Worm (Caenorhabditis elegans) whole organism, young adult: ENCODE measurements around the gene klp-3.

Source experiments
- C06A6.2 ChIP-seq: fragments of 200-800 bp; sonication (Bioruptor generic); conservative IDR thresholded peaks from 2 replicates; pipeline ENCODE4 v1.3.6; 2022; ENCODE audit warnings: missing genetic modification characterization, missing compliant biosample characterization
- C17E4.6 ChIP-seq: fragments of 200-800 bp; sonication (Bioruptor generic); IDR thresholded peaks from 2 replicates; pipeline ENCODE4 v1.3.6; 2022; ENCODE audit warnings: missing genetic modification reagents, missing genetic modification characterization, missing compliant biosample characterization
- D2030.7 ChIP-seq: fragments of 200-800 bp; sonication (Bioruptor generic); IDR thresholded peaks from 2 replicates; pipeline ENCODE4 v1.3.6; 2022; ENCODE audit warnings: missing genetic modification reagents, missing genetic modification characterization, missing compliant biosample characterization
- F10E7.11 ChIP-seq: sonication (generic microtip); optimal IDR thresholded peaks from 2 replicates; lab custom pipeline; 2017; ENCODE audit warnings: mild to moderate bottlenecking, missing genetic modification characterization, moderate library complexity, missing compliant biosample characterization
- F22D6.2 ChIP-seq: sonication (generic microtip); optimal IDR thresholded peaks from 2 replicates; lab custom pipeline; 2016; ENCODE audit warnings: mild to moderate bottlenecking, missing genetic modification characterization, missing compliant biosample characterization
- F33H1.4 ChIP-seq: fragments of 200-800 bp; sonication (Bioruptor generic); IDR thresholded peaks from 2 replicates; pipeline ENCODE4 v1.3.6; 2022; ENCODE audit warnings: missing genetic modification reagents, missing genetic modification characterization, missing compliant biosample characterization
- F39B2.1 ChIP-seq: fragments of 200-800 bp; sonication (Bioruptor generic); IDR thresholded peaks from 2 replicates; pipeline ENCODE4 v1.3.6; 2022; ENCODE audit warnings: missing genetic modification reagents, missing genetic modification characterization, missing compliant biosample characterization
- K12H6.12 ChIP-seq: fragments of 200-800 bp; sonication (Bioruptor generic); optimal IDR thresholded peaks from 2 replicates; lab custom pipeline; 2018; ENCODE audit warnings: mild to moderate bottlenecking, missing genetic modification characterization, missing compliant biosample characterization
- Y53G8AR.9 ChIP-seq: fragments of 200-800 bp; sonication (Bioruptor generic); conservative IDR thresholded peaks from 2 replicates; pipeline ENCODE4 v1.3.6; 2022; ENCODE audit warnings: missing genetic modification reagents, missing genetic modification characterization, missing compliant biosample characterization
- Y56A3A.18 ChIP-seq: fragments of 200-800 bp; sonication (Bioruptor generic); IDR thresholded peaks from 2 replicates; pipeline ENCODE4 v1.3.6; 2022; ENCODE audit warnings: missing genetic modification reagents, missing genetic modification characterization, missing compliant biosample characterization
- Y95B8A.8 ChIP-seq: fragments of 200-800 bp; sonication (Bioruptor generic); IDR thresholded peaks from 2 replicates; pipeline ENCODE4 v1.3.6; 2022; ENCODE audit warnings: missing genetic modification reagents, missing genetic modification characterization, missing compliant biosample characterization
- ZK185.1 ChIP-seq: sonication (generic microtip); optimal IDR thresholded peaks from 2 replicates; lab custom pipeline; 2016; ENCODE audit warnings: mild to moderate bottlenecking, missing genetic modification characterization, missing compliant biosample characterization; ENCODE audit not compliant: poor library complexity, severe bottlenecking
- aptf-3 ChIP-seq: fragments of 200-800 bp; sonication (Bioruptor generic); IDR thresholded peaks from 2 replicates; pipeline ENCODE4 v1.3.6; 2022; ENCODE audit warnings: missing genetic modification characterization, missing compliant biosample characterization
- atf-7 ChIP-seq: sonication (generic microtip); optimal IDR thresholded peaks from 2 replicates; lab custom pipeline; 2017; ENCODE audit warnings: mild to moderate bottlenecking, missing genetic modification characterization, missing compliant biosample characterization
- athp-1 ChIP-seq: sonication (generic microtip); optimal IDR thresholded peaks from 2 replicates; lab custom pipeline; 2017; ENCODE audit warnings: mild to moderate bottlenecking, missing genetic modification characterization, missing compliant biosample characterization
- attf-3 ChIP-seq: fragments of 200-800 bp; sonication (Bioruptor generic); conservative IDR thresholded peaks from 2 replicates; pipeline ENCODE4 v1.3.6; 2022; ENCODE audit warnings: missing genetic modification reagents, missing genetic modification characterization, missing compliant biosample characterization
- attf-5 ChIP-seq: fragments of 200-800 bp; sonication (Bioruptor generic); optimal IDR thresholded peaks from 2 replicates; lab custom pipeline; 2018; ENCODE audit warnings: mild to moderate bottlenecking, missing genetic modification characterization, missing compliant biosample characterization
- cebp-1 ChIP-seq, 2 experiments: fragments of 200-800 bp in 1 of 2; sonication (Bioruptor generic) in 1 of 2; sonication (generic microtip) in 1 of 2; IDR thresholded peaks in 1 of 2; optimal IDR thresholded peaks in 1 of 2; 2 replicates each; pipeline versions ENCODE4 v1.3.6 to Lab custom; 2017 to 2022; ENCODE audit warnings: missing compliant biosample characterization in 2 of 2, missing genetic modification characterization in 2 of 2, mild to moderate bottlenecking in 1 of 2, missing genetic modification reagents in 1 of 2, moderate library complexity in 1 of 2
- cebp-2 ChIP-seq: fragments of 200-800 bp; sonication (Bioruptor generic); IDR thresholded peaks from 2 replicates; pipeline ENCODE4 v1.3.6; 2022; ENCODE audit warnings: missing genetic modification characterization, missing compliant biosample characterization
- ceh-100 ChIP-seq: fragments of 200-800 bp; sonication (Bioruptor generic); IDR thresholded peaks from 2 replicates; pipeline ENCODE4 v1.3.6; 2022; ENCODE audit warnings: missing genetic modification reagents, missing genetic modification characterization, missing compliant biosample characterization
- die-1 ChIP-seq: sonication (generic microtip); optimal IDR thresholded peaks from 2 replicates; lab custom pipeline; 2016; ENCODE audit warnings: missing genotype, mild to moderate bottlenecking, missing genetic modification characterization, missing compliant biosample characterization
- ekl-4 ChIP-seq: fragments of 200-800 bp; sonication (Bioruptor generic); IDR thresholded peaks from 2 replicates; pipeline ENCODE4 v1.3.6; 2022; ENCODE audit warnings: missing genetic modification reagents, missing genetic modification characterization, missing compliant biosample characterization
- ets-4 ChIP-seq: fragments of 200-800 bp; sonication (Bioruptor generic); optimal IDR thresholded peaks from 2 replicates; lab custom pipeline; 2018; ENCODE audit warnings: mild to moderate bottlenecking, missing genetic modification characterization, missing compliant biosample characterization
- hmg-1.2 ChIP-seq: fragments of 200-800 bp; sonication (Bioruptor generic); IDR thresholded peaks from 2 replicates; pipeline ENCODE4 v1.3.6; 2022; ENCODE audit warnings: missing genetic modification reagents, missing genetic modification characterization, missing compliant biosample characterization
- hrde-1 ChIP-seq: sonication (generic microtip); optimal IDR thresholded peaks from 2 replicates; lab custom pipeline; 2016; ENCODE audit warnings: missing genetic modification characterization, mild to moderate bottlenecking, missing compliant biosample characterization, moderate library complexity, missing genotype, missing genetic modification reagents, borderline replicate concordance
- let-526 ChIP-seq: fragments of 200-800 bp; sonication (Bioruptor generic); IDR thresholded peaks from 2 replicates; pipeline ENCODE4 v1.3.6; 2022; ENCODE audit warnings: missing genetic modification reagents, missing genetic modification characterization, missing compliant biosample characterization
- let-607 ChIP-seq, 2 experiments: fragments of 200-800 bp in 1 of 2; sonication (Bioruptor generic) in 1 of 2; sonication (generic microtip) in 1 of 2; optimal IDR thresholded peaks; 2 replicates each; lab custom pipeline; 2016 to 2018; ENCODE audit warnings: mild to moderate bottlenecking in 2 of 2, missing compliant biosample characterization in 2 of 2, missing genetic modification characterization in 2 of 2, moderate library complexity in 2 of 2, missing genotype in 1 of 2
- lin-26 ChIP-seq: fragments of 200-800 bp; sonication (Bioruptor generic); IDR thresholded peaks from 2 replicates; pipeline ENCODE4 v1.3.6; 2022; ENCODE audit warnings: missing genetic modification reagents, missing genetic modification characterization, missing compliant biosample characterization
- lin-40 ChIP-seq: sonication (generic microtip); optimal IDR thresholded peaks from 2 replicates; lab custom pipeline; 2016; ENCODE audit warnings: missing genetic modification characterization, mild to moderate bottlenecking, missing compliant biosample characterization, missing genotype, missing genetic modification reagents
- lin-54 ChIP-seq: fragments of 200-800 bp; sonication (Bioruptor generic); optimal IDR thresholded peaks from 2 replicates; lab custom pipeline; 2018; ENCODE audit warnings: mild to moderate bottlenecking, missing genetic modification characterization, missing compliant biosample characterization
- lir-1 ChIP-seq: fragments of 200-800 bp; sonication (Bioruptor generic); conservative IDR thresholded peaks from 2 replicates; pipeline ENCODE4 v1.3.6; 2022; ENCODE audit warnings: missing genetic modification reagents, missing genetic modification characterization, missing compliant biosample characterization
- lsl-1 ChIP-seq: fragments of 200-800 bp; sonication (Bioruptor generic); optimal IDR thresholded peaks from 2 replicates; lab custom pipeline; 2018; ENCODE audit warnings: mild to moderate bottlenecking, missing genetic modification characterization, moderate library complexity, missing compliant biosample characterization
- lsy-27 ChIP-seq: sonication (generic microtip); optimal IDR thresholded peaks from 2 replicates; lab custom pipeline; 2017; ENCODE audit warnings: missing genetic modification characterization, mild to moderate bottlenecking, missing compliant biosample characterization, antibody characterized with exemption, missing genotype, borderline replicate concordance; ENCODE audit not compliant: insufficient read depth
- madf-6 ChIP-seq: fragments of 200-800 bp; sonication (Bioruptor generic); IDR thresholded peaks from 2 replicates; pipeline ENCODE4 v1.3.6; 2022; ENCODE audit warnings: missing genetic modification reagents, missing genetic modification characterization, missing compliant biosample characterization
- nfya-2 ChIP-seq: fragments of 200-800 bp; sonication (Bioruptor generic); IDR thresholded peaks from 2 replicates; pipeline ENCODE4 v1.3.6; 2022; ENCODE audit warnings: missing genetic modification reagents, missing genetic modification characterization, missing compliant biosample characterization
- nhr-179 ChIP-seq: sonication (generic microtip); optimal IDR thresholded peaks from 2 replicates; lab custom pipeline; 2016; ENCODE audit warnings: mild to moderate bottlenecking, missing genetic modification characterization, missing compliant biosample characterization
- nhr-90 ChIP-seq: sonication (generic microtip); optimal IDR thresholded peaks from 2 replicates; lab custom pipeline; 2016; ENCODE audit warnings: missing genotype, mild to moderate bottlenecking, missing genetic modification characterization, missing compliant biosample characterization
- pbrm-1 ChIP-seq: fragments of 200-800 bp; sonication (Bioruptor generic); IDR thresholded peaks from 2 replicates; pipeline ENCODE4 v1.3.6; 2022; ENCODE audit warnings: missing genetic modification reagents, missing genetic modification characterization, missing compliant biosample characterization
- rec-8 ChIP-seq, 2 experiments: sonication (generic microtip); optimal IDR thresholded peaks; 2 replicates each; lab custom pipeline; 2016; ENCODE audit warnings: mild to moderate bottlenecking in 2 of 2, missing genetic modification characterization in 2 of 2, missing genetic modification reagents in 2 of 2, missing genotype in 2 of 2, missing biosample characterization in 1 of 2, missing compliant biosample characterization in 1 of 2, moderate library complexity in 1 of 2
- snpc-4 ChIP-seq, 5 experiments: fragments of 150-350 bp in 1 of 5; sonication (generic microtip) in 4 of 5; optimal IDR thresholded peaks; 2 replicates each; lab custom pipeline; 2014 to 2018; ENCODE audit warnings: missing genetic modification characterization in 5 of 5, missing biosample characterization in 3 of 5, antibody characterized with exemption in 2 of 5, mild to moderate bottlenecking in 2 of 5, missing compliant biosample characterization in 2 of 5, missing genotype in 2 of 5, moderate library complexity in 2 of 5, missing genetic modification reagents in 1 of 5
- tbp1 ChIP-seq: fragments of 200-800 bp; sonication (Bioruptor generic); optimal IDR thresholded peaks from 2 replicates; lab custom pipeline; 2018; ENCODE audit warnings: mild to moderate bottlenecking, missing genetic modification characterization, missing compliant biosample characterization
- tlf-1 ChIP-seq: fragments of 200-800 bp; sonication (Bioruptor generic); optimal IDR thresholded peaks from 2 replicates; lab custom pipeline; 2018; ENCODE audit warnings: mild to moderate bottlenecking, missing genetic modification characterization, missing compliant biosample characterization
- zfh-2 ChIP-seq: fragments of 200-800 bp; sonication (Bioruptor generic); conservative IDR thresholded peaks from 2 replicates; pipeline ENCODE4 v1.3.6; 2022; ENCODE audit warnings: missing genetic modification reagents, missing genetic modification characterization, missing compliant biosample characterization
- ztf-18 ChIP-seq: sonication (generic microtip); optimal IDR thresholded peaks from 2 replicates; lab custom pipeline; 2016; ENCODE audit warnings: missing genotype, mild to moderate bottlenecking, missing genetic modification characterization, missing compliant biosample characterization
- ztf-22 ChIP-seq: fragments of 200-800 bp; sonication (Bioruptor generic); optimal IDR thresholded peaks from 2 replicates; lab custom pipeline; 2018; ENCODE audit warnings: mild to moderate bottlenecking, missing genetic modification characterization, moderate library complexity, missing compliant biosample characterization
- ztf-25 ChIP-seq: fragments of 200-800 bp; sonication (Bioruptor generic); IDR thresholded peaks from 2 replicates; pipeline ENCODE4 v1.3.6; 2022; ENCODE audit warnings: missing genetic modification reagents, missing genetic modification characterization, missing compliant biosample characterization

Gene klp-3

DNA sequence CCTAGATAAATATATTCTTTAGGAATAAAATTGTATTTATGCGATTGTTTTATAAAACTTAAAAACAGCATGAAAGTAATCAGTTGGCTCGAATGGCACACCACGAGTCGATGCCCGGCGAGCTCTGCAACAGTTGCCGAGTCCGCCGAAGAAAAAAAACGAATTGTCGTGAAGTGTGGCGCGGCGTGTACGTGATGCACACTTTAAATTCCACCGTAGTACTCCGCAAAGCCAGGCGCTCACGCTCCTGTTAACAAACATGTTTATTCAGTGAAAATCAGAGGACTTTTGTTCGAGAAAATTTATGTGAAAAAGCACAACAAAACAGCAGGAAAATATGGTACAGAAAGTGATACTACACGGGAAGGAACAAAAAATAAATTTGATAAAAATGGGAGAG, 28.5 kb downstream of the klp-3 start:
- peak; percentile 49; the same call in 1 of the 2 replicates for TF ChIP-seq ceh-100 (GFP tag; lab: Robert Waterston, UW)
- TF ChIP-seq pbrm-1 (GFP tag; lab: Robert Waterston, UW) = peak; percentile 63; the same call in 1 of the 2 replicates
- TF ChIP-seq F39B2.1 (GFP tag; lab: Robert Waterston, UW) = no peak
- no peak for TF ChIP-seq snpc-4 (GFP tag; optimal IDR thresholded peaks at IDR 0.05; lab: Kevin White, UChicago)
- TF ChIP-seq snpc-4 (tag; optimal IDR thresholded peaks at IDR 0.05; lab: Kevin White, UChicago) = peak in 1 of 4 experiments; percentile 39
- TF ChIP-seq K12H6.12 = peak; percentile 31
- TF ChIP-seq ets-4 (GFP tag; lab: Kevin White, UChicago) = no peak
- no peak for TF ChIP-seq C17E4.6 (GFP tag; lab: Robert Waterston, UW)
- TF ChIP-seq lsy-27 (tag; lab: Kevin White, UChicago) = no peak
- peak; percentile 30; the same call in 1 of the 2 replicates for TF ChIP-seq F33H1.4
- no peak for TF ChIP-seq die-1 (tag; lab: Kevin White, UChicago)
- TF ChIP-seq ztf-18 (tag; lab: Kevin White, UChicago) = peak; percentile 1
- TF ChIP-seq madf-6 (GFP tag; lab: Robert Waterston, UW) = peak; percentile 64
- no peak for TF ChIP-seq zfh-2 (GFP tag; lab: Robert Waterston, UW)
- peak; percentile 33; the same call in 1 of the 2 replicates for TF ChIP-seq D2030.7
- TF ChIP-seq F10E7.11 = no peak
- peak; percentile 54; the same call in 1 of the 2 replicates for TF ChIP-seq ekl-4 (GFP tag; lab: Robert Waterston, UW)
- TF ChIP-seq attf-3 (GFP tag; lab: Robert Waterston, UW) = peak; percentile 73
- no peak for TF ChIP-seq nhr-179 (tag; lab: Kevin White, UChicago)
- TF ChIP-seq lir-1 (GFP tag; lab: Robert Waterston, UW) = no peak
- no peak for TF ChIP-seq aptf-3 (GFP tag; lab: Robert Waterston, UW)
- peak; percentile 80 for TF ChIP-seq lsl-1 (GFP tag; lab: Kevin White, UChicago)
- no peak for TF ChIP-seq atf-7 (tag; lab: Kevin White, UChicago)
- TF ChIP-seq cebp-2 (GFP tag; lab: Robert Waterston, UW) = no peak
- TF ChIP-seq Y56A3A.18 (GFP tag; lab: Robert Waterston, UW) = 0 out of 2 replicates have a peak, but pooled peaks have one; percentile 37
- no peak for TF ChIP-seq nfya-2 (GFP tag; lab: Robert Waterston, UW)
- no peak for TF ChIP-seq ztf-25 (GFP tag; lab: Robert Waterston, UW)
- peak; percentile 12 for TF ChIP-seq hrde-1 (tag; lab: Kevin White, UChicago)
- peak; percentile 42; the same call in 1 of the 2 replicates for TF ChIP-seq hmg-1.2 (GFP tag; lab: Robert Waterston, UW)
- no peak for TF ChIP-seq cebp-1 (GFP tag; IDR thresholded peaks at IDR 0.05; lab: Robert Waterston, UW)
- peak; percentile 56 for TF ChIP-seq cebp-1 (tag; optimal IDR thresholded peaks at IDR 0.05; lab: Kevin White, UChicago)
- peak; percentile 32 for TF ChIP-seq tlf-1 (GFP tag; lab: Kevin White, UChicago)
- TF ChIP-seq lin-54 = peak; percentile 51
- peak; percentile 28; the same call in 1 of the 2 replicates for TF ChIP-seq lin-26
- TF ChIP-seq nhr-90 = no peak
- TF ChIP-seq Y95B8A.8 (GFP tag; lab: Robert Waterston, UW) = peak; percentile 18; the same call in 1 of the 2 replicates
- no peak for TF ChIP-seq let-526 (GFP tag; lab: Robert Waterston, UW)
- no peak for TF ChIP-seq lin-40 (tag; lab: Kevin White, UChicago)
- TF ChIP-seq ZK185.1 (tag; lab: Kevin White, UChicago) = no peak
- peak; percentile 65 for TF ChIP-seq attf-5
- no peak for TF ChIP-seq let-607 (tag; optimal IDR thresholded peaks at IDR 0.05; lab: Kevin White, UChicago)
- no peak for TF ChIP-seq rec-8 (tag; optimal IDR thresholded peaks at IDR 0.05; lab: Kevin White, UChicago)
- TF ChIP-seq F22D6.2 = no peak
- TF ChIP-seq C06A6.2 (GFP tag; lab: Robert Waterston, UW) = no peak
- TF ChIP-seq tbp1 (GFP tag; lab: Kevin White, UChicago) = peak; percentile 20
- no peak for TF ChIP-seq Y53G8AR.9 (GFP tag; lab: Robert Waterston, UW)
- no peak for TF ChIP-seq ztf-22 (GFP tag; lab: Kevin White, UChicago)
- TF ChIP-seq athp-1 = peak; percentile 68
